Fruit fly (Drosophila melanogaster) whole organism: ENCODE measurements around the gene betaTub97EF.

Experiments used
- CG8478 ChIP-seq: fragments of >200 bp; optimal IDR thresholded peaks from 2 replicates; lab custom pipeline; 2018; ENCODE audit warnings: inconsistent platforms
- Dll ChIP-seq: fragments of >200 bp; optimal IDR thresholded peaks from 2 replicates; lab custom pipeline; 2017
- EcR ChIP-seq, 2 experiments: fragments of >200 bp; optimal IDR thresholded peaks; 2 replicates each; lab custom pipeline; 2017; ENCODE audit warnings: missing biosample characterization in 2 of 2, missing genetic modification characterization in 2 of 2, missing genetic modification reagents in 2 of 2
- pan ChIP-seq: fragments of >200 bp; optimal IDR thresholded peaks from 2 replicates; lab custom pipeline; 2017
- psq ChIP-seq: fragments of >200 bp; optimal IDR thresholded peaks from 2 replicates; lab custom pipeline; 2017
- usp ChIP-seq: fragments of >200 bp; optimal IDR thresholded peaks from 2 replicates; lab custom pipeline; 2017; ENCODE audit warnings: missing biosample characterization, missing genetic modification characterization, mixed read lengths

betaTub97EF gene

dm6 chr3R:27988189-27988588 is at the start of gene betaTub97EF:
Gene betaTub97EF, minus strand, starts transcription at chr3R:27988384.
- TF ChIP-seq EcR (GFP tag; optimal IDR thresholded peaks at IDR 0.05; lab: Kevin White, UChicago) (no peak), usp (GFP tag; lab: Kevin White, UChicago) (no peak), psq (lab: Kevin White, UChicago) (no peak), Dll (lab: Kevin White, UChicago) (no peak), CG8478 (lab: Kevin White, UChicago) (no peak), pan (lab: Kevin White, UChicago) (no peak)

dm6 chr3R:28026315-28026714 is 38.1 kb upstream of the betaTub97EF start, which contains the start of gene trv:
Gene trv, plus strand, starts transcription at chr3R:28026615.
- no peak for TF ChIP-seq EcR (GFP tag; optimal IDR thresholded peaks at IDR 0.05; lab: Kevin White, UChicago)
- TF ChIP-seq usp (GFP tag; lab: Kevin White, UChicago) = no peak
- no peak for TF ChIP-seq psq (lab: Kevin White, UChicago)
- no peak for TF ChIP-seq pan (lab: Kevin White, UChicago)
- TF ChIP-seq CG8478 (lab: Kevin White, UChicago) = no peak
- TF ChIP-seq Dll (lab: Kevin White, UChicago) = no peak

DNA sequence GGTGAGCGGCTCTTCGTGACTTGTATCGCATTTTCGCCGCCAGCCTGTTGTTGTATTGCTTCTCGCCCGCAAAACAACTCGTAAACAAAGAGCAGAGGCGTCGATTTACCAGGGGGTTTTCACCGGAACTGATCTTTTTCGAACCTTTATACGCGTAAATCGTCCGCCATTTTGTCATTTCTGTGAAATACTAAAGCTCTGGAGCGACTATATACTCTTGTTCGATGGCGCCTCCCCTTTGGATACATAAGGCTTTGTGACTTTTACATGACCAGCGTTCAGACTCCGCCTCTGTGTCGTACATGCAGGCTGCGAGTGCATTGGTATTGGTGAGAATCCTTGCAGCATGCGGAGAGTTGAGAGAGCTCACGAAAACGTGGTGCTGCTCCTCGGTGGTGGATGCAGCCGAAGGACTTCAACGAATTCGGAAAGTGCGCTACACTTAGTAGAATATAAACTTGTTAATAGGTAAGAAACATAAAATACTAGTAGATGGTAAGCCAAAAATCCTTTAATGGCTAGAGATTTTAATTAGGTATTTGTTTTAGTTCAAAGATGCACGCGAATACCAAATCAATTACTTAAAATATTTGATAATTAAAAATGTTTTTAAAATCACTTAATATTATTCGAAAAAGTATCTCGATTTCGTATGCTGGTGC is 37.2 kb upstream of the betaTub97EF start:
- no peak for TF ChIP-seq pan (lab: Kevin White, UChicago)
- TF ChIP-seq usp (GFP tag; lab: Kevin White, UChicago) = no peak

dm6 chr3R:28020582-28020981 is 32.4 kb upstream of the betaTub97EF start:
- TF ChIP-seq CG8478 (lab: Kevin White, UChicago) (no peak), EcR (GFP tag; optimal IDR thresholded peaks at IDR 0.05; lab: Kevin White, UChicago) (no peak), usp (GFP tag; lab: Kevin White, UChicago) (no peak), Dll (lab: Kevin White, UChicago) (no peak), pan (lab: Kevin White, UChicago) (no peak), psq (lab: Kevin White, UChicago) (no peak)

- TF ChIP-seq Dll (lab: Kevin White, UChicago) = no peak
- TF ChIP-seq CG8478 (lab: Kevin White, UChicago) = no peak
Observed at dm6 chr3R:28019795-28020194, 31.6 kb upstream of the betaTub97EF start.

- TF ChIP-seq usp (GFP tag; lab: Kevin White, UChicago) (no peak), EcR (GFP tag; optimal IDR thresholded peaks at IDR 0.05; lab: Kevin White, UChicago) (no peak), psq (lab: Kevin White, UChicago) (no peak), CG8478 (lab: Kevin White, UChicago) (no peak), pan (lab: Kevin White, UChicago) (no peak), Dll (lab: Kevin White, UChicago) (no peak)
Observed at dm6 chr3R:28015028-28015427, 26.8 kb upstream of the betaTub97EF start.

dm6 chr3R:28004034-28004433 is 15.8 kb upstream of the betaTub97EF start:
- TF ChIP-seq EcR (GFP tag; optimal IDR thresholded peaks at IDR 0.05; lab: Kevin White, UChicago) (no peak), pan (lab: Kevin White, UChicago) (no peak), psq (lab: Kevin White, UChicago) (no peak), usp (GFP tag; lab: Kevin White, UChicago) (no peak), Dll (lab: Kevin White, UChicago) (no peak), CG8478 (lab: Kevin White, UChicago) (no peak)

DNA sequence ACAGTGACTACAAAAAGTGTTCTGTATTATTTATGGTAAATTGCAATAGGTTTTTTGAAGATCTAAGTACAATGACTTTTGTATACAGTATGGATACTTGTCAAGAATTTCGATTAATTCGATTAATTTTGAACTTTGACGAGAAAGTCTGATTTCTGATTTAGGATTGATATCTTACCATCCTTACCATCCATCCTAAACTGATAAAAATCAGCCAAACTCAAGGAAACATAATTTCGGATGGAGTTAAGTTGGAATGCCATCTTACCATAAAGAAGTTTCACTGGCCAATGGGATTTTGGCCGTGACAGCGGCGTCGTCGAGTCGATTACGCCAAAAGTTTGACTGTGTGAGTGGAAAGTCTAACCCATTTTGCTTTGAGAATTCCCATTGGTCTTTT is 2.5 kb upstream of the betaTub97EF start, which contains the start of gene CG4815:
Gene CG4815 (minus strand): TSS at position 101 of the 400 bp plus-strand sequence.
- TF ChIP-seq EcR (GFP tag; optimal IDR thresholded peaks at IDR 0.05; lab: Kevin White, UChicago) (no peak), CG8478 (lab: Kevin White, UChicago) (no peak), usp (GFP tag; lab: Kevin White, UChicago) (no peak), psq (lab: Kevin White, UChicago) (no peak), pan (lab: Kevin White, UChicago) (no peak), Dll (lab: Kevin White, UChicago) (no peak)

dm6 chr3R:27988647-27989430 is 655 bp upstream of the betaTub97EF start:
- TF ChIP-seq pan (lab: Kevin White, UChicago) = no peak
- no peak for TF ChIP-seq usp (GFP tag; lab: Kevin White, UChicago)
- TF ChIP-seq CG8478 (lab: Kevin White, UChicago) = no peak
- TF ChIP-seq EcR (GFP tag; optimal IDR thresholded peaks at IDR 0.05; lab: Kevin White, UChicago) = no peak
- no peak for TF ChIP-seq psq (lab: Kevin White, UChicago)
- no peak for TF ChIP-seq Dll (lab: Kevin White, UChicago)

- TF ChIP-seq Dll (lab: Kevin White, UChicago) (peak; percentile 8), psq (lab: Kevin White, UChicago) (no peak)
Observed at dm6 chr3R:27987772-27988171, 412 bp downstream of the betaTub97EF start.

DNA sequence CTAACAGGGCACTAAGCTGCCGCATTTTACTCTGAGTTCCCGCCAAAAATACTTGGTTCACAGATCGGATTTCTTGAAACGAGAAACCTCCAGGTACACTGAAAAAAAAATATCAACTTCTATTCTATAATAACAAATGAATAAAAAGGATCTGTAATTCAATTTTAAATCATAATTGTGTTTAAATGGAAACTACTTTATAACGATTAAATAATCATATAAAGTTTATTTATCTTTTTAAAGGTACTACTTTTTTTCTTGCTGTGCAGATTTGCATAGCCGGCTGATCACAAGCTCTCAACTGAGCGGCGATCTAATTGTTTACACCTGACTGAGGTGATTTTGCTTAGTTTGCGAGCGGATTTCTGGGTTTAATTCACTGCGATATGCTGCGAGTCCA is 855 bp downstream of the betaTub97EF start:
- TF ChIP-seq EcR (GFP tag; optimal IDR thresholded peaks at IDR 0.05; lab: Kevin White, UChicago) = no peak
- no peak for TF ChIP-seq usp (GFP tag; lab: Kevin White, UChicago)
- TF ChIP-seq Dll (lab: Kevin White, UChicago) = no peak
- no peak for TF ChIP-seq psq (lab: Kevin White, UChicago)
- TF ChIP-seq pan (lab: Kevin White, UChicago) = no peak
- TF ChIP-seq CG8478 (lab: Kevin White, UChicago) = no peak
